Worm (Caenorhabditis elegans) whole organism, L2 larva: Measurements from ENCODE around the gene K08E4.7.

ENCODE experiments used
- ama-1 ChIP-seq: fragments of 150-350 bp; optimal IDR thresholded peaks from 2 replicates; lab custom pipeline; 2018; ENCODE audit warnings: inconsistent platforms
- lin-13 ChIP-seq: fragments of 150-350 bp; optimal IDR thresholded peaks from 2 replicates; lab custom pipeline; 2014; ENCODE audit warnings: missing biosample characterization, missing genetic modification reagents, missing genetic modification characterization
- unc-62 ChIP-seq: fragments of 150-350 bp; optimal IDR thresholded peaks from 2 replicates; lab custom pipeline; 2014; ENCODE audit warnings: missing biosample characterization, missing genetic modification reagents, missing genetic modification characterization

ce11 chrIV:12046524-12047203 lies 28.9 kb upstream of the K08E4.7 start, which contains the start of gene T12G3.2:
- TF ChIP-seq unc-62 (GFP tag; lab: Kevin White, UChicago) (no peak), ama-1 (lab: Kevin White, UChicago) (no peak), lin-13 (no peak)
